Fruit fly (Drosophila melanogaster) whole organism, pupa: ENCODE data around the gene Obp99b.

ENCODE experiments used
- CG10348 ChIP-seq: fragments of 200-800 bp; sonication (Bioruptor generic); IDR thresholded peaks from 2 replicates; pipeline ENCODE4 v1.3.6; 2022; ENCODE audit warnings: missing biosample characterization, missing genetic modification characterization
- CG12605 ChIP-seq: fragments of 200-800 bp; sonication (Bioruptor generic); IDR thresholded peaks from 2 replicates; pipeline ENCODE4 v1.3.6; 2022; ENCODE audit warnings: missing biosample characterization, missing genetic modification characterization
- CG13204 ChIP-seq: fragments of 200-800 bp; sonication (Bioruptor generic); optimal IDR thresholded peaks from 2 replicates; lab custom pipeline; 2018; ENCODE audit warnings: missing biosample characterization, mild to moderate bottlenecking, missing genetic modification characterization, moderate library complexity
- CG14655 ChIP-seq: fragments of 200-800 bp; sonication (Bioruptor generic); optimal IDR thresholded peaks from 3 replicates; lab custom pipeline; 2017; ENCODE audit warnings: mild to moderate bottlenecking, missing biosample characterization, missing genetic modification reagents, missing genetic modification characterization
- CG15710 ChIP-seq: fragments of 200-800 bp; sonication (Bioruptor generic); optimal IDR thresholded peaks from 2 replicates; lab custom pipeline; 2018; ENCODE audit warnings: missing biosample characterization, mild to moderate bottlenecking, missing genetic modification characterization, moderate library complexity
- CG17806 ChIP-seq: fragments of 200-800 bp; sonication (Bioruptor generic); optimal IDR thresholded peaks from 2 replicates; lab custom pipeline; 2018; ENCODE audit warnings: missing biosample characterization, mild to moderate bottlenecking, missing genetic modification characterization, moderate library complexity
- CG32121 ChIP-seq: fragments of 200-800 bp; sonication (Bioruptor generic); IDR thresholded peaks from 2 replicates; pipeline ENCODE4 v1.3.6; 2022; ENCODE audit warnings: missing biosample characterization, missing genetic modification characterization
- CG34367 ChIP-seq: fragments of 200-800 bp; sonication (Bioruptor generic); optimal IDR thresholded peaks from 2 replicates; lab custom pipeline; 2018; ENCODE audit warnings: missing biosample characterization, mild to moderate bottlenecking, missing genetic modification characterization
- CG4496 ChIP-seq: fragments of 200-800 bp; sonication (Bioruptor generic); IDR thresholded peaks from 3 replicates; pipeline ENCODE4 v1.3.6; 2022; ENCODE audit warnings: missing biosample characterization, missing genetic modification characterization
- CG8159 ChIP-seq: fragments of 200-800 bp; sonication (Bioruptor generic); optimal IDR thresholded peaks from 3 replicates; lab custom pipeline; 2018; ENCODE audit warnings: missing biosample characterization, mild to moderate bottlenecking, missing genetic modification characterization, moderate library complexity
- CG8301 ChIP-seq: fragments of 200-800 bp; sonication (Bioruptor generic); optimal IDR thresholded peaks from 2 replicates; lab custom pipeline; 2018; ENCODE audit warnings: missing biosample characterization, mild to moderate bottlenecking, missing genetic modification characterization
- CG9948 ChIP-seq: fragments of 200-800 bp; sonication (Bioruptor generic); optimal IDR thresholded peaks from 2 replicates; lab custom pipeline; 2018; ENCODE audit warnings: missing biosample characterization, mild to moderate bottlenecking, missing genetic modification characterization, moderate library complexity
- D1 ChIP-seq: fragments of 200-800 bp; sonication (Bioruptor generic); optimal IDR thresholded peaks from 2 replicates; lab custom pipeline; 2018; ENCODE audit warnings: missing biosample characterization, mild to moderate bottlenecking, missing genetic modification characterization, moderate library complexity
- EcR ChIP-seq: fragments of 200-800 bp; sonication (Bioruptor generic); optimal IDR thresholded peaks from 3 replicates; lab custom pipeline; 2019; ENCODE audit warnings: missing biosample characterization, missing genetic modification characterization, mild to moderate bottlenecking, moderate library complexity, missing genetic modification reagents
- Ets98B ChIP-seq: fragments of 200-800 bp; sonication (Bioruptor generic); IDR thresholded peaks from 2 replicates; pipeline ENCODE4 v1.3.6; 2022; ENCODE audit warnings: missing biosample characterization, missing genetic modification characterization
- Pif1A ChIP-seq: fragments of 200-800 bp; sonication (Bioruptor generic); optimal IDR thresholded peaks from 3 replicates; lab custom pipeline; 2016; ENCODE audit warnings: missing biosample characterization, missing genetic modification characterization
- Pif1B ChIP-seq: fragments of 200-800 bp; sonication (Bioruptor generic); optimal IDR thresholded peaks from 3 replicates; lab custom pipeline; 2016; ENCODE audit warnings: missing biosample characterization, missing genetic modification characterization
- Snoo ChIP-seq: fragments of 200-800 bp; sonication (Bioruptor generic); optimal IDR thresholded peaks from 3 replicates; lab custom pipeline; 2017; ENCODE audit warnings: missing biosample characterization, mild to moderate bottlenecking, missing genetic modification characterization, inconsistent platforms
- fd96Ca ChIP-seq: fragments of 200-800 bp; sonication (Bioruptor generic); IDR thresholded peaks from 3 replicates; pipeline ENCODE4 v1.3.6; 2022; ENCODE audit warnings: missing biosample characterization, missing genetic modification characterization
- gl ChIP-seq: fragments of 200-800 bp; sonication (Bioruptor generic); optimal IDR thresholded peaks from 2 replicates; lab custom pipeline; 2018; ENCODE audit warnings: missing biosample characterization, mild to moderate bottlenecking, missing genetic modification characterization
- rn ChIP-seq: fragments of 200-800 bp; sonication (Bioruptor generic); IDR thresholded peaks from 2 replicates; pipeline ENCODE4 v1.3.6; 2022; ENCODE audit warnings: missing biosample characterization, missing genetic modification characterization

Obp99b gene

DNA sequence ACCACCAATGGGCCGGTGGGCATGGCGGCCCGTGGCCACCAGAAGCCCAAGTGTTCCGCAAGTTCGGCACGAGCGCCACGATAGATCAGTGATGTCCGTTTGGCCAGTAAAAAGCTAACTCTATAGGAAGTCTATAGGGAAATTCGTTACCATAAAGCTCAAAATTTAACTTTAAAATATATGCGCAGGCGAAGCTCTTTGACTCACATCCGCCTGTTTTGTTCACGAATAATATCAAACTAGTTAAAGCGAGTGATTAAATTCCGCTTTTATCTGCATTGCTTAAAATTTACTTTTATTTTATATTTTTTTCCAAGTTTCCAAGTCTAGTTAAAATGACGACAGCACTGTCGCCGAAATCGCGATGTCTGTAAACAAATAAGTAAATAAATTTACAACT, 41.0 kb upstream of the Obp99b start:
- TF ChIP-seq CG8301 (peak; percentile 55), CG13204 (GFP tag; lab: Kevin White, UChicago) (no peak), fd96Ca (peak; percentile 72), CG10348 (no peak), Snoo (tag; lab: Kevin White, UChicago) (peak; percentile 5), Pif1A (GFP tag; lab: Kevin White, UChicago) (no peak), CG17806 (tag; lab: Kevin White, UChicago) (peak; percentile 42), Ets98B (peak; percentile 38), gl (tag; lab: Kevin White, UChicago) (no peak), EcR (GFP tag; lab: Kevin White, UChicago) (no peak), CG15710 (peak; percentile 38), CG8159 (tag; lab: Kevin White, UChicago) (peak; percentile 53), CG9948 (tag; lab: Kevin White, UChicago) (peak; percentile 34), CG14655 (GFP tag; lab: Kevin White, UChicago) (peak; percentile 63), CG32121 (GFP tag; lab: Robert Waterston, UW) (peak; percentile 37), CG34367 (tag; lab: Kevin White, UChicago) (no peak), rn (no peak), CG4496 (peak; percentile 71), Pif1B (GFP tag; lab: Kevin White, UChicago) (peak; percentile 47), D1 (tag; lab: Kevin White, UChicago) (peak; percentile 10)

- TF ChIP-seq CG17806 (tag; lab: Kevin White, UChicago) (no peak), gl (tag; lab: Kevin White, UChicago) (peak; percentile 74), Pif1A (GFP tag; lab: Kevin White, UChicago) (peak; percentile 62), CG15710 (no peak), CG13204 (GFP tag; lab: Kevin White, UChicago) (peak; percentile 83), Ets98B (peak; percentile 37; the same call in 1 of the 2 replicates), CG9948 (tag; lab: Kevin White, UChicago) (no peak), CG12605 (peak; percentile 40), CG4496 (peak; percentile 36; the same call in 2 of the 3 replicates), CG8159 (tag; lab: Kevin White, UChicago) (no peak), rn (0 out of 2 replicates have a peak, but pooled peaks have one; percentile 18), CG10348 (no peak), Pif1B (GFP tag; lab: Kevin White, UChicago) (no peak), CG14655 (GFP tag; lab: Kevin White, UChicago) (no peak), Snoo (tag; lab: Kevin White, UChicago) (no peak), D1 (tag; lab: Kevin White, UChicago) (no peak), CG8301 (no peak), EcR (GFP tag; lab: Kevin White, UChicago) (peak; percentile 35), CG32121 (GFP tag; lab: Robert Waterston, UW) (no peak; the same call in 1 of the 2 replicates), fd96Ca (peak; percentile 49), CG34367 (tag; lab: Kevin White, UChicago) (peak; percentile 52)
Measured at dm6 chr3R:29757226-29757625, 40.5 kb upstream of the Obp99b start.

- TF ChIP-seq Pif1A (GFP tag; lab: Kevin White, UChicago) (no peak), CG14655 (GFP tag; lab: Kevin White, UChicago) (no peak), Snoo (tag; lab: Kevin White, UChicago) (no peak), CG8159 (tag; lab: Kevin White, UChicago) (no peak), rn (no peak), gl (tag; lab: Kevin White, UChicago) (no peak), CG4496 (no peak), CG32121 (GFP tag; lab: Robert Waterston, UW) (no peak), CG9948 (tag; lab: Kevin White, UChicago) (no peak), Ets98B (no peak), CG17806 (tag; lab: Kevin White, UChicago) (no peak), CG12605 (no peak), CG8301 (no peak), fd96Ca (no peak), CG15710 (no peak), CG13204 (GFP tag; lab: Kevin White, UChicago) (no peak), D1 (tag; lab: Kevin White, UChicago) (no peak), CG34367 (tag; lab: Kevin White, UChicago) (no peak), Pif1B (GFP tag; lab: Kevin White, UChicago) (no peak)
Measured at dm6 chr3R:29756153-29756552, 39.5 kb upstream of the Obp99b start.

DNA sequence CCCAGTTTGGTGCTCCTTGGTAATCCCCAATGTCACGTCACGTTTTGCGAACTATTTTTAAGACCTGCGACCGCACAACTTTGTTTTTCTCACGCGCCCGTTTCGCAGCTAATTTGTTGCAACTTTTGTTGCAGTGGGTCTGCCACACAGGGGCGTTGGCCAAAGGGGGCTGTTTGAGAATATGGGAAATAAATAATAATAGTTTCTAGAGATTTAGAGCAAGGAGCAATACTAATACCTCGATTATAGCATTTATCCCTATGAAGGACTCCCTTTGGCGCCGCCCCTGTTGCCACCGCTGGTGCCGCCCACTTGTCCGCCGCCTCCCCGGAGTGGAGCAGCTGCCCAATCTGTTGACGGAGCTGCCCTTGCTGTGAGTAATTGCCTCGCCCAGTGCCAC, 38.6 kb upstream of the Obp99b start:
- TF ChIP-seq CG12605 (peak; percentile 40; the same call in 1 of the 2 replicates), CG9948 (tag; lab: Kevin White, UChicago) (peak; percentile 7), Pif1A (GFP tag; lab: Kevin White, UChicago) (no peak), CG13204 (GFP tag; lab: Kevin White, UChicago) (no peak), Ets98B (peak; percentile 87), fd96Ca (peak; percentile 90), rn (0 out of 2 replicates have a peak, but pooled peaks have one; percentile 52), CG10348 (peak; percentile 33; the same call in 1 of the 2 replicates), CG34367 (tag; lab: Kevin White, UChicago) (no peak), CG15710 (peak; percentile 3), CG32121 (GFP tag; lab: Robert Waterston, UW) (peak; percentile 87), Snoo (tag; lab: Kevin White, UChicago) (no peak), CG4496 (peak; percentile 83)

- TF ChIP-seq CG32121 (GFP tag; lab: Robert Waterston, UW) = no peak
- TF ChIP-seq CG17806 (tag; lab: Kevin White, UChicago) = no peak
- no peak for TF ChIP-seq gl (tag; lab: Kevin White, UChicago)
- TF ChIP-seq CG9948 (tag; lab: Kevin White, UChicago) = no peak
- no peak for TF ChIP-seq Ets98B
- TF ChIP-seq Pif1B (GFP tag; lab: Kevin White, UChicago) = no peak
- TF ChIP-seq CG8301 = no peak
- no peak for TF ChIP-seq D1 (tag; lab: Kevin White, UChicago)
- no peak for TF ChIP-seq CG15710
- no peak for TF ChIP-seq CG12605
- TF ChIP-seq CG34367 (tag; lab: Kevin White, UChicago) = no peak
- TF ChIP-seq CG14655 (GFP tag; lab: Kevin White, UChicago) = no peak
- no peak for TF ChIP-seq CG10348
- TF ChIP-seq CG8159 (tag; lab: Kevin White, UChicago) = no peak
- TF ChIP-seq rn = no peak
- no peak for TF ChIP-seq CG13204 (GFP tag; lab: Kevin White, UChicago)
- TF ChIP-seq Pif1A (GFP tag; lab: Kevin White, UChicago) = no peak
- TF ChIP-seq CG4496 = no peak
- no peak for TF ChIP-seq Snoo (tag; lab: Kevin White, UChicago)
- TF ChIP-seq EcR (GFP tag; lab: Kevin White, UChicago) = no peak
Measured at dm6 chr3R:29749304-29750066, 32.8 kb upstream of the Obp99b start.
